Fruit fly (Drosophila melanogaster) whole organism, adult: ENCODE measurements around the gene snky.

Experiments used
- Clk ChIP-seq: fragments of 200-800 bp; sonication (Bioruptor generic); optimal IDR thresholded peaks from 2 replicates; lab custom pipeline; 2017; ENCODE audit warnings: missing biosample characterization, missing genetic modification characterization
- Mnt ChIP-seq: fragments of 200-800 bp; sonication (Bioruptor generic); optimal IDR thresholded peaks from 2 replicates; lab custom pipeline; 2016; ENCODE audit warnings: missing biosample characterization, mild to moderate bottlenecking, missing genetic modification characterization

DNA sequence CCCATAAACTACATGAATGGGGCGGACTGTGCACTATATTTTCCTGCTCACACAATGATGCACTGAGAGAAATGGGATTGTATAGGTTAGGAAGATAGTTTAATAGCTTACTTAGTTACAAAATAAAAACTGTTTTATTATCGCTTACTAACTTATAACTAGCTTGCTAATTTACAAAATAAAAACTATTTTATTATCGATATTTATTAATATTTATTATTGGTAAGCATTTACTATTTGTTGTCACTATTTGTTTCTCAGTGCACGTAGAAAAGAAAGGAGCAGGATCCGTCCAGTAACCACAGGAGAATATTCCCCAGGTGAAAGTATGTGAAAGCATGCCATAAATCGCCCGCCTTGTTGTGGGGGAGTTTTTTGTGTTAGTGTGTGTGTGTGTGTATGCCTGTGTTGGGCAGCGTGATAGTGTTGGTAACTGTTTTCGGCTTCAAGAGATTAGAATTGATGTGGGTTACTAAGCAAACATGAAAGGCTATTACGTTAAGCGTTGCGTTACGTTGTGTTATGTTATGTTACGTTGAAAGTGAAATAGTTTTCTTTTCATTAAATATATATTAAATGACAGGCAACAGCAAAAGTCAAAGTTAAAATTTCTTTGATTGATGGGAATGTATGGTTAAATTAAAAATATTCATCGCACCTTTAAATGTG lies 49.2 kb downstream of the snky start:
- TF ChIP-seq Mnt (no peak), Clk (no peak)
